Fruit fly (Drosophila melanogaster) whole organism, embryonic: ENCODE data around the gene bor.
A peak's percentile ranks its signal among the peaks of the same experiment; 100 is the strongest.

ENCODE experiments used
- B-H2 ChIP-seq: fragments of 200-800 bp; sonication (Bioruptor generic); optimal IDR thresholded peaks from 2 replicates; lab custom pipeline; 2018; ENCODE audit warnings: missing biosample characterization, mild to moderate bottlenecking, missing genetic modification characterization
- CG13624 ChIP-seq: fragments of 200-800 bp; sonication (Bioruptor generic); optimal IDR thresholded peaks from 2 replicates; lab custom pipeline; 2016; ENCODE audit warnings: missing biosample characterization, missing genetic modification characterization
- CG1792 ChIP-seq: fragments of 200-800 bp; sonication (Bioruptor generic); optimal IDR thresholded peaks from 2 replicates; lab custom pipeline; 2016; ENCODE audit warnings: missing biosample characterization, missing genetic modification characterization
- CG18262 ChIP-seq: fragments of 200-800 bp; optimal IDR thresholded peaks from 3 replicates; lab custom pipeline; 2019; ENCODE audit warnings: missing biosample characterization, mild to moderate bottlenecking, missing genetic modification characterization, moderate library complexity
- CG2199 ChIP-seq: fragments of 200-800 bp; sonication (Bioruptor generic); IDR thresholded peaks from 3 replicates; pipeline ENCODE4 v1.3.6; 2022; ENCODE audit warnings: missing biosample characterization, missing genetic modification characterization
- CG2202 ChIP-seq: fragments of 200-800 bp; sonication (Bioruptor generic); optimal IDR thresholded peaks from 2 replicates; lab custom pipeline; 2018; ENCODE audit warnings: missing biosample characterization, mild to moderate bottlenecking, missing genetic modification characterization
- CG2875 ChIP-seq: fragments of 200-800 bp; sonication (Bioruptor generic); optimal IDR thresholded peaks from 2 replicates; lab custom pipeline; 2017; ENCODE audit warnings: missing biosample characterization, mild to moderate bottlenecking, missing genetic modification characterization, missing genetic modification reagents
- CG30431 ChIP-seq: fragments of 200-800 bp; sonication (Bioruptor generic); optimal IDR thresholded peaks from 2 replicates; lab custom pipeline; 2017; ENCODE audit warnings: missing biosample characterization, missing genetic modification characterization
- CG31388 ChIP-seq: fragments of 200-800 bp; sonication (Bioruptor generic); optimal IDR thresholded peaks from 2 replicates; lab custom pipeline; 2016; ENCODE audit warnings: missing biosample characterization, missing genetic modification characterization
- CG33557 ChIP-seq: fragments of 200-800 bp; sonication (Bioruptor generic); optimal IDR thresholded peaks from 2 replicates; lab custom pipeline; 2019; ENCODE audit warnings: missing biosample characterization, mild to moderate bottlenecking, missing genetic modification characterization, moderate library complexity
- CG6654 ChIP-seq: fragments of 200-800 bp; sonication (Bioruptor generic); optimal IDR thresholded peaks from 2 replicates; lab custom pipeline; 2017; ENCODE audit warnings: missing biosample characterization, mild to moderate bottlenecking, missing genetic modification characterization
- CG6854 ChIP-seq: fragments of 200-800 bp; sonication (Bioruptor generic); optimal IDR thresholded peaks from 3 replicates; lab custom pipeline; 2017; ENCODE audit warnings: missing biosample characterization, mild to moderate bottlenecking, missing genetic modification characterization
- CG7786 ChIP-seq: fragments of 200-800 bp; sonication (Bioruptor generic); optimal IDR thresholded peaks from 2 replicates; lab custom pipeline; 2016; ENCODE audit warnings: missing biosample characterization, missing genetic modification characterization
- CG8924 ChIP-seq: fragments of 200-800 bp; optimal IDR thresholded peaks from 3 replicates; lab custom pipeline; 2019; ENCODE audit warnings: missing biosample characterization, mild to moderate bottlenecking, missing genetic modification characterization, moderate library complexity
- Doc2 ChIP-seq: fragments of 200-800 bp; sonication (Bioruptor generic); IDR thresholded peaks from 2 replicates; pipeline ENCODE4 v1.3.6; 2022; ENCODE audit warnings: missing biosample characterization, missing genetic modification characterization
- Ets97D ChIP-seq: fragments of 200-800 bp; sonication (Bioruptor generic); optimal IDR thresholded peaks from 3 replicates; lab custom pipeline; 2016; ENCODE audit warnings: missing biosample characterization, missing genetic modification characterization
- Fer3 ChIP-seq: fragments of 200-800 bp; sonication (Bioruptor generic); optimal IDR thresholded peaks from 2 replicates; lab custom pipeline; 2018; ENCODE audit warnings: missing biosample characterization, mild to moderate bottlenecking, missing genetic modification characterization, moderate library complexity
- HLH4C ChIP-seq: fragments of 200-800 bp; sonication (Bioruptor generic); IDR thresholded peaks from 3 replicates; pipeline ENCODE4 v1.3.6; 2022; ENCODE audit warnings: missing biosample characterization, missing genetic modification characterization; ENCODE audit not compliant: partially characterized antibody
- HLH54F ChIP-seq: fragments of 200-800 bp; sonication (Bioruptor generic); optimal IDR thresholded peaks from 3 replicates; lab custom pipeline; 2016; ENCODE audit warnings: missing biosample characterization, missing genetic modification characterization
- Hand ChIP-seq: fragments of 200-800 bp; sonication (Bioruptor generic); optimal IDR thresholded peaks from 2 replicates; lab custom pipeline; 2017; ENCODE audit warnings: mild to moderate bottlenecking, missing biosample characterization, missing genetic modification reagents, missing genetic modification characterization
- Hmr ChIP-seq: fragments of 200-800 bp; sonication (Bioruptor generic); optimal IDR thresholded peaks from 3 replicates; lab custom pipeline; 2017; ENCODE audit warnings: mild to moderate bottlenecking, missing biosample characterization, missing genetic modification reagents, missing genetic modification characterization
- Lim3 ChIP-seq: fragments of 200-800 bp; sonication (Bioruptor generic); IDR thresholded peaks from 2 replicates; pipeline ENCODE4 v1.3.6; 2022; ENCODE audit warnings: missing biosample characterization, missing genetic modification characterization
- MTF-1 ChIP-seq: fragments of 200-800 bp; sonication (Bioruptor generic); optimal IDR thresholded peaks from 2 replicates; lab custom pipeline; 2018; ENCODE audit warnings: missing biosample characterization, mild to moderate bottlenecking, missing genetic modification characterization, borderline replicate concordance
- NFAT ChIP-seq: fragments of 200-800 bp; sonication (Bioruptor generic); IDR thresholded peaks from 2 replicates; pipeline ENCODE4 v1.3.6; 2022; ENCODE audit warnings: missing biosample characterization, missing genetic modification characterization
- Neu2 ChIP-seq: fragments of 200-800 bp; sonication (Bioruptor generic); optimal IDR thresholded peaks from 3 replicates; lab custom pipeline; 2016; ENCODE audit warnings: missing biosample characterization, missing genetic modification characterization, borderline replicate concordance
- NfI ChIP-seq: fragments of 200-800 bp; sonication (Bioruptor generic); optimal IDR thresholded peaks from 3 replicates; lab custom pipeline; 2018; ENCODE audit warnings: missing biosample characterization, mild to moderate bottlenecking, missing genetic modification characterization, moderate library complexity
- Sin3A ChIP-seq: fragments of >200 bp; optimal IDR thresholded peaks from 2 replicates; lab custom pipeline; 2018
- Vsx1 ChIP-seq: fragments of 200-800 bp; sonication (Bioruptor generic); optimal IDR thresholded peaks from 2 replicates; lab custom pipeline; 2017; ENCODE audit warnings: missing biosample characterization, mild to moderate bottlenecking, missing genetic modification characterization, missing genetic modification reagents
- ap ChIP-seq: fragments of 200-800 bp; sonication (Bioruptor generic); IDR thresholded peaks from 2 replicates; pipeline ENCODE4 v1.3.6; 2022; ENCODE audit warnings: missing biosample characterization, missing genetic modification characterization
- ato ChIP-seq: fragments of 200-800 bp; sonication (Bioruptor generic); IDR thresholded peaks from 2 replicates; pipeline ENCODE4 v1.3.6; 2022; ENCODE audit warnings: missing biosample characterization, missing genetic modification characterization; ENCODE audit not compliant: partially characterized antibody
- az2 ChIP-seq: fragments of 200-800 bp; sonication (Bioruptor generic); optimal IDR thresholded peaks from 3 replicates; lab custom pipeline; 2016; ENCODE audit warnings: missing biosample characterization, missing genetic modification characterization
- cas ChIP-seq: fragments of 200-800 bp; sonication (Bioruptor generic); IDR thresholded peaks from 2 replicates; pipeline ENCODE4 v1.3.6; 2022; ENCODE audit warnings: missing biosample characterization, missing genetic modification characterization
- crc ChIP-seq: fragments of 200-800 bp; sonication (Bioruptor generic); optimal IDR thresholded peaks from 2 replicates; lab custom pipeline; 2016; ENCODE audit warnings: missing biosample characterization, missing genetic modification characterization
- crp ChIP-seq, 2 experiments: fragments of 200-800 bp; sonication (Bioruptor generic); optimal IDR thresholded peaks; 2 replicates in 1 of 2; 3 replicates in 1 of 2; lab custom pipeline; 2017; ENCODE audit warnings: missing biosample characterization in 2 of 2, missing genetic modification characterization in 2 of 2, mild to moderate bottlenecking in 1 of 2, moderate library complexity in 1 of 2
- disco-r ChIP-seq: fragments of 200-800 bp; sonication (Bioruptor generic); optimal IDR thresholded peaks from 2 replicates; lab custom pipeline; 2016; ENCODE audit warnings: missing biosample characterization, missing genetic modification characterization
- dpn ChIP-seq, 2 experiments: fragments of 200-800 bp; sonication (Bioruptor generic); optimal IDR thresholded peaks; 3 replicates each; lab custom pipeline; 2016; ENCODE audit warnings: missing biosample characterization in 2 of 2, missing genetic modification characterization in 2 of 2
- emc ChIP-seq: fragments of 200-800 bp; sonication (Bioruptor generic); optimal IDR thresholded peaks from 2 replicates; lab custom pipeline; 2016; ENCODE audit warnings: missing biosample characterization, missing genetic modification characterization
- esg ChIP-seq: fragments of 200-800 bp; sonication (Bioruptor generic); conservative IDR thresholded peaks from 2 replicates; pipeline ENCODE4 v1.3.6; 2022; ENCODE audit warnings: missing biosample characterization, missing genetic modification characterization
- fru ChIP-seq: fragments of >200 bp; optimal IDR thresholded peaks from 2 replicates; lab custom pipeline; 2017
- gro ChIP-seq: fragments of 200-800 bp; sonication (Bioruptor generic); optimal IDR thresholded peaks from 2 replicates; lab custom pipeline; 2016; ENCODE audit warnings: missing biosample characterization, missing genetic modification characterization
- lmd ChIP-seq: fragments of 200-800 bp; sonication (Bioruptor generic); IDR thresholded peaks from 2 replicates; pipeline ENCODE4 v1.3.6; 2022; ENCODE audit warnings: missing biosample characterization, missing genetic modification characterization
- lola ChIP-seq, 3 experiments: fragments of >200 bp in 2 of 3; fragments of 200-800 bp in 1 of 3; sonication (Bioruptor generic) in 1 of 3; optimal IDR thresholded peaks; 2 replicates each; lab custom pipeline; 2017 to 2019; ENCODE audit warnings: missing biosample characterization in 3 of 3, missing genetic modification characterization in 3 of 3, mild to moderate bottlenecking in 1 of 3, moderate library complexity in 1 of 3
- lov ChIP-seq, 2 experiments: fragments of 200-800 bp in 1 of 2; fragments of >200 bp in 1 of 2; sonication (Bioruptor generic) in 1 of 2; IDR thresholded peaks in 1 of 2; optimal IDR thresholded peaks in 1 of 2; 2 replicates in 1 of 2; 3 replicates in 1 of 2; pipeline versions ENCODE4 v1.3.6 to Lab custom; 2017 to 2022; ENCODE audit warnings: missing biosample characterization in 1 of 2, missing genetic modification characterization in 1 of 2
- mam ChIP-seq: fragments of 200-800 bp; sonication (Bioruptor generic); optimal IDR thresholded peaks from 3 replicates; lab custom pipeline; 2016; ENCODE audit warnings: missing biosample characterization, missing genetic modification characterization
- p53 ChIP-seq: fragments of 200-800 bp; sonication (Bioruptor generic); optimal IDR thresholded peaks from 2 replicates; lab custom pipeline; 2016; ENCODE audit warnings: missing biosample characterization, missing genetic modification characterization
- seq ChIP-seq: fragments of 200-800 bp; sonication (Bioruptor generic); IDR thresholded peaks from 2 replicates; pipeline ENCODE4 v1.3.6; 2022; ENCODE audit warnings: missing biosample characterization, missing genetic modification characterization
- tna ChIP-seq: fragments of 200-800 bp; sonication (Bioruptor generic); IDR thresholded peaks from 2 replicates; pipeline ENCODE4 v1.3.6; 2022; ENCODE audit warnings: missing biosample characterization, missing genetic modification characterization; ENCODE audit not compliant: partially characterized antibody
- vvl ChIP-seq: fragments of 200-800 bp; sonication (Bioruptor generic); IDR thresholded peaks from 2 replicates; pipeline ENCODE4 v1.3.6; 2022; ENCODE audit warnings: missing biosample characterization, missing genetic modification characterization
- yki ChIP-seq: fragments of >200 bp; optimal IDR thresholded peaks from 3 replicates; lab custom pipeline; 2018

bor gene

DNA sequence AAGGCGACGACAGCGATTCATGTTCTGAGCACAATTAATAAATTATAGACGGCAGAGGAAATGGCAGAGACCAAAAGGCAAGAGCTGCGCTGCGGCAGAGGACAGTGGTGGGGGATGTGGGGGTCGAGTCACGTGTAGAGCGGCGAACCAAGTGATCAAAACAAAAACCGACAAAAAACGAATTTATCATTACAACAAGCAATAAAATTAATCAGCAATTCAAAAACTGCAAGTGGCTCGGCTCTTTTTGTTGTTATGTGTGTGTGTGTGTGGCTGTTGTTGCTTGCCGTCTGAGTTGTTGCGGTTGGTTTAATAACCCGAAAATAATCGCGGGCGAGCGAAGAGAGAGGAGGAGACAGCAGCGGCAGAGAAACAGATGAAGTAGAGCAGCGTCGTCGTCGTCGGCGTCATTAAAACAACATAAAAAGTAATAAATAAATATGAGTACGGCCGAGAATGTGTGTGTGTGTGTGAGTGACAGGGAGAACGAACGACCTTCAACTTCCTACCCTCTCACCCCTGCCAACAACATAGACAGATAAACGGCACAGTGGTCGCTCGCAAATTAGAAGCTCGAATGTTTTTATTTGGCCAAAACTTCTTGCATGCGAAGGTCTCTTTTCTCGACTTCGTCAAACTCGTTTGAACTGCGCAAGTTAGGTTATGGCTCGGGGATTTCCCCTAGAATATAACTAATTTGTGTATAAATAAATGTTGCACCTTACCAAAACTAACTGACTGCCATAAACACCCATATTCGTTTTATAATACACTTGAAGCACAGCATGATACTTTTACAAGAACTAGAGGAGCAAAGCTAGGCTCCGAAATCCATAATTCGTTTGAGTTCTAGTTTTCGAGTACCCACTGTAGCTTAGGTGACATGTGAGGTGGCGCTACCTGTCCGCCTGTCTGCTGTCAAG lies 32.3 kb downstream of the bor start (continued):
- TF ChIP-seq CG1792: peak; percentile 68
- TF ChIP-seq Vsx1 (GFP tag; lab: Kevin White, UChicago): no peak
- TF ChIP-seq lov (optimal IDR thresholded peaks at IDR 0.05; lab: Kevin White, UChicago): no peak
- TF ChIP-seq lov (GFP tag; IDR thresholded peaks at IDR 0.05; lab: Robert Waterston, UW): no peak
- no peak for TF ChIP-seq esg (GFP tag; lab: Robert Waterston, UW)
- TF ChIP-seq CG8924 (tag; lab: Kevin White, UChicago): peak; percentile 82
- peak; percentile 76 for TF ChIP-seq HLH54F (GFP tag; lab: Kevin White, UChicago)
- no peak for TF ChIP-seq Lim3
- TF ChIP-seq NFAT (GFP tag; lab: Robert Waterston, UW): no peak
- TF ChIP-seq CG6854 (GFP tag; lab: Kevin White, UChicago): peak; percentile 65
- peak in 1 of 3 experiments; percentile 82 for TF ChIP-seq lola (GFP tag; optimal IDR thresholded peaks at IDR 0.05; lab: Kevin White, UChicago)
- TF ChIP-seq CG13624: peak; percentile 59
- no peak for TF ChIP-seq Neu2 (GFP tag; lab: Kevin White, UChicago)
- TF ChIP-seq emc (GFP tag; lab: Kevin White, UChicago): peak; percentile 8
- no peak for TF ChIP-seq vvl
- TF ChIP-seq seq (GFP tag; lab: Robert Waterston, UW): no peak
- TF ChIP-seq CG7786: peak; percentile 77
- peak; percentile 50 for TF ChIP-seq NfI (GFP tag; lab: Kevin White, UChicago)
- no peak for TF ChIP-seq HLH4C (GFP tag; lab: Robert Waterston, UW)
- peak; percentile 78 for TF ChIP-seq Hand (GFP tag; lab: Kevin White, UChicago)
- peak; percentile 49 for TF ChIP-seq crc (GFP tag; lab: Kevin White, UChicago)
- peak; percentile 58 for TF ChIP-seq CG2875 (GFP tag; lab: Kevin White, UChicago)
- TF ChIP-seq dpn (GFP tag; optimal IDR thresholded peaks at IDR 0.05; lab: Kevin White, UChicago): peak; percentile 72 to 75
- TF ChIP-seq lmd (GFP tag; lab: Robert Waterston, UW): no peak
- peak; percentile 60 for TF ChIP-seq az2 (GFP tag; lab: Kevin White, UChicago)
- peak; percentile 74 for TF ChIP-seq CG30431
- no peak for TF ChIP-seq ap
- no peak for TF ChIP-seq yki (lab: Kevin White, UChicago)
- TF ChIP-seq mam (GFP tag; lab: Kevin White, UChicago): peak; percentile 74
- peak; percentile 82 for TF ChIP-seq CG18262
- no peak for TF ChIP-seq gro (GFP tag; lab: Kevin White, UChicago)
- no peak for TF ChIP-seq cas (GFP tag; lab: Robert Waterston, UW)
- no peak for TF ChIP-seq ato (GFP tag; lab: Robert Waterston, UW)
- TF ChIP-seq CG33557: peak; percentile 48
- TF ChIP-seq Fer3 (tag; lab: Kevin White, UChicago): peak; percentile 40
- no peak for TF ChIP-seq fru (lab: Kevin White, UChicago)
- peak; percentile 37 for TF ChIP-seq Ets97D (GFP tag; lab: Kevin White, UChicago)
- TF ChIP-seq B-H2 (GFP tag; lab: Kevin White, UChicago): no peak
- peak; percentile 16 for TF ChIP-seq p53 (GFP tag; lab: Kevin White, UChicago)
- TF ChIP-seq CG2202 (tag; lab: Kevin White, UChicago): peak; percentile 34
- TF ChIP-seq CG31388: peak; percentile 15
- TF ChIP-seq tna: no peak
- no peak for TF ChIP-seq CG2199 (GFP tag; lab: Robert Waterston, UW)
- TF ChIP-seq Sin3A (lab: Kevin White, UChicago): no peak
- peak; percentile 61 for TF ChIP-seq disco-r
- TF ChIP-seq crp (GFP tag; optimal IDR thresholded peaks at IDR 0.05; lab: Kevin White, UChicago): peak in 1 of 2 experiments; percentile 17
- peak; percentile 17 for TF ChIP-seq CG6654
- TF ChIP-seq Doc2: no peak
- TF ChIP-seq MTF-1 (GFP tag; lab: Kevin White, UChicago): no peak
- peak; percentile 76 for TF ChIP-seq Hmr (GFP tag; lab: Kevin White, UChicago)
